Fruit fly (Drosophila melanogaster) whole organism, wandering third instar larva: ENCODE measurements around the gene tll.

Experiments
- Abd-B ChIP-seq: fragments of >200 bp; optimal IDR thresholded peaks from 2 replicates; lab custom pipeline; 2017; ENCODE audit warnings: missing biosample characterization, missing genetic modification characterization
- GATAd ChIP-seq: sonication (Bioruptor generic); optimal IDR thresholded peaks from 2 replicates; lab custom pipeline; 2016; ENCODE audit warnings: missing biosample characterization, missing genetic modification characterization
- HLH106 ChIP-seq: fragments of 200-800 bp; optimal IDR thresholded peaks from 3 replicates; lab custom pipeline; 2019; ENCODE audit warnings: missing biosample characterization, mild to moderate bottlenecking, missing genetic modification characterization, moderate library complexity
- Jra ChIP-seq: sonication (Bioruptor generic); optimal IDR thresholded peaks from 2 replicates; lab custom pipeline; 2016; ENCODE audit warnings: missing biosample characterization, missing genetic modification characterization
- OdsH ChIP-seq: fragments of 200-800 bp; sonication (Bioruptor generic); optimal IDR thresholded peaks from 2 replicates; lab custom pipeline; 2016; ENCODE audit warnings: missing biosample characterization, mild to moderate bottlenecking, missing genetic modification characterization
- br ChIP-seq: fragments of 200-800 bp; sonication (Bioruptor generic); optimal IDR thresholded peaks from 2 replicates; lab custom pipeline; 2016; ENCODE audit warnings: missing biosample characterization, missing genetic modification characterization
- h ChIP-seq: fragments of 200-800 bp; sonication (Bioruptor generic); optimal IDR thresholded peaks from 3 replicates; lab custom pipeline; 2016; ENCODE audit warnings: missing biosample characterization, mild to moderate bottlenecking, missing genetic modification characterization
- usp ChIP-seq: fragments of >200 bp; optimal IDR thresholded peaks from 2 replicates; lab custom pipeline; 2017; ENCODE audit warnings: missing biosample characterization, missing genetic modification characterization

dm6 chr3R:30887711-30888549 is 35.8 kb downstream of the tll start:
- TF ChIP-seq GATAd (GFP tag; lab: Kevin White, UChicago) = peak; percentile 24
- no peak for TF ChIP-seq Abd-B (GFP tag; lab: Kevin White, UChicago)
- no peak for TF ChIP-seq usp (GFP tag; lab: Kevin White, UChicago)
- peak; percentile 84 for TF ChIP-seq br (GFP tag; lab: Kevin White, UChicago)
- peak; percentile 47 for TF ChIP-seq Jra (GFP tag; lab: Kevin White, UChicago)
- peak; percentile 90 for TF ChIP-seq h (GFP tag; lab: Kevin White, UChicago)
- TF ChIP-seq HLH106 (tag; lab: Kevin White, UChicago) = peak; percentile 86
- peak; percentile 81 for TF ChIP-seq OdsH (GFP tag; lab: Kevin White, UChicago)
